Fruit fly (Drosophila melanogaster) whole organism, embryonic: Measurements from ENCODE around the gene Exn.

Experiments used
- Awh ChIP-seq: fragments of 200-800 bp; sonication (Bioruptor generic); IDR thresholded peaks from 2 replicates; pipeline ENCODE4, ENCODE4 v1.3.6; 2022; ENCODE audit warnings: missing biosample characterization, missing genetic modification characterization
- Blimp-1 ChIP-seq: fragments of 200-800 bp; sonication (Bioruptor generic); optimal IDR thresholded peaks from 3 replicates; lab custom pipeline; 2018; ENCODE audit warnings: missing biosample characterization, missing genetic modification characterization, mild to moderate bottlenecking, moderate library complexity, missing genetic modification reagents
- CG10462 ChIP-seq: fragments of 200-800 bp; sonication (Bioruptor generic); optimal IDR thresholded peaks from 2 replicates; lab custom pipeline; 2016; ENCODE audit warnings: missing biosample characterization, missing genetic modification characterization
- CG13424 ChIP-seq: fragments of 200-800 bp; sonication (Bioruptor generic); optimal IDR thresholded peaks from 2 replicates; lab custom pipeline; 2019; ENCODE audit warnings: missing biosample characterization, mild to moderate bottlenecking, missing genetic modification characterization, moderate library complexity
- CG15011 ChIP-seq: fragments of 200-800 bp; sonication (Bioruptor generic); optimal IDR thresholded peaks from 3 replicates; lab custom pipeline; 2018; ENCODE audit warnings: missing biosample characterization, mild to moderate bottlenecking, missing genetic modification characterization
- CG16779 ChIP-seq: fragments of 200-800 bp; sonication (Bioruptor generic); IDR thresholded peaks from 2 replicates; pipeline ENCODE4 v1.3.6; 2022; ENCODE audit warnings: missing biosample characterization, missing genetic modification characterization
- CG17361 ChIP-seq: fragments of 200-800 bp; sonication (Bioruptor generic); IDR thresholded peaks from 3 replicates; pipeline ENCODE4 v1.3.6; 2022; ENCODE audit warnings: missing biosample characterization, missing genetic modification characterization
- CG17612 ChIP-seq: fragments of 200-800 bp; sonication (Bioruptor generic); IDR thresholded peaks from 2 replicates; pipeline ENCODE4 v1.3.6; 2022; ENCODE audit warnings: missing biosample characterization, missing genetic modification characterization
- CG18262 ChIP-seq: fragments of 200-800 bp; optimal IDR thresholded peaks from 3 replicates; lab custom pipeline; 2019; ENCODE audit warnings: missing biosample characterization, mild to moderate bottlenecking, missing genetic modification characterization, moderate library complexity
- CG18599 ChIP-seq: fragments of 200-800 bp; sonication (Bioruptor generic); optimal IDR thresholded peaks from 3 replicates; lab custom pipeline; 2017; ENCODE audit warnings: missing biosample characterization, missing genetic modification characterization, mild to moderate bottlenecking, moderate library complexity, missing genetic modification reagents
- CG2678 ChIP-seq: fragments of 200-800 bp; sonication (Bioruptor generic); optimal IDR thresholded peaks from 3 replicates; lab custom pipeline; 2019; ENCODE audit warnings: missing biosample characterization, mild to moderate bottlenecking, missing genetic modification characterization, moderate library complexity
- CG2712 ChIP-seq: fragments of 200-800 bp; optimal IDR thresholded peaks from 3 replicates; lab custom pipeline; 2019; ENCODE audit warnings: missing biosample characterization, mild to moderate bottlenecking, missing genetic modification characterization, moderate library complexity
- CG31441 ChIP-seq: fragments of 200-800 bp; sonication (Bioruptor generic); IDR thresholded peaks from 2 replicates; pipeline ENCODE4 v1.3.6; 2022; ENCODE audit warnings: missing biosample characterization, missing genetic modification characterization
- CG3163 ChIP-seq: fragments of 200-800 bp; sonication (Bioruptor generic); optimal IDR thresholded peaks from 3 replicates; lab custom pipeline; 2016; ENCODE audit warnings: missing biosample characterization, missing genetic modification characterization
- CG32767 ChIP-seq: fragments of 200-800 bp; sonication (Bioruptor generic); IDR thresholded peaks from 2 replicates; pipeline ENCODE4 v1.3.6; 2022; ENCODE audit warnings: missing biosample characterization, missing genetic modification characterization
- CG34422 ChIP-seq: fragments of 200-800 bp; sonication (Bioruptor generic); IDR thresholded peaks from 3 replicates; pipeline ENCODE4 v1.3.6; 2022; ENCODE audit warnings: missing biosample characterization, missing genetic modification characterization
- CG3726 ChIP-seq: fragments of 200-800 bp; sonication (Bioruptor generic); IDR thresholded peaks from 3 replicates; pipeline ENCODE4, ENCODE4 v1.3.6; 2022; ENCODE audit warnings: missing biosample characterization, missing genetic modification characterization
- CG4282 ChIP-seq: fragments of 200-800 bp; sonication (Bioruptor generic); optimal IDR thresholded peaks from 2 replicates; lab custom pipeline; 2016; ENCODE audit warnings: missing biosample characterization, missing genetic modification characterization
- CG4404 ChIP-seq: fragments of 200-800 bp; sonication (Bioruptor generic); IDR thresholded peaks from 2 replicates; pipeline ENCODE4 v1.3.6; 2022; ENCODE audit warnings: missing biosample characterization, missing genetic modification characterization
- CG7372 ChIP-seq: fragments of 200-800 bp; sonication (Bioruptor generic); IDR thresholded peaks from 2 replicates; pipeline ENCODE4 v1.3.6; 2022; ENCODE audit warnings: missing biosample characterization, missing genetic modification characterization
- Hmx ChIP-seq: fragments of 200-800 bp; sonication (Bioruptor generic); optimal IDR thresholded peaks from 2 replicates; lab custom pipeline; 2016; ENCODE audit warnings: missing biosample characterization, missing genetic modification characterization
- Hr39 ChIP-seq: fragments of >200 bp; optimal IDR thresholded peaks from 2 replicates; lab custom pipeline; 2017
- Max ChIP-seq: fragments of 200-800 bp; sonication (Bioruptor generic); optimal IDR thresholded peaks from 2 replicates; lab custom pipeline; 2016; ENCODE audit warnings: missing biosample characterization, mild to moderate bottlenecking, missing genetic modification characterization
- Med ChIP-seq: fragments of 200-800 bp; sonication (Bioruptor generic); peaks from one replicate; lab custom pipeline; 2016; ENCODE audit warnings: missing biosample characterization, missing genetic modification characterization, mild to moderate bottlenecking, inconsistent platforms, moderate library complexity
- Rfx ChIP-seq: fragments of 200-800 bp; sonication (Bioruptor generic); IDR thresholded peaks from 2 replicates; pipeline ENCODE4 v1.3.6; 2022; ENCODE audit warnings: missing biosample characterization, missing genetic modification characterization
- Sox100B ChIP-seq: fragments of 200-800 bp; sonication (Bioruptor generic); optimal IDR thresholded peaks from 3 replicates; lab custom pipeline; 2018; ENCODE audit warnings: missing biosample characterization, mild to moderate bottlenecking, missing genetic modification characterization
- az2 ChIP-seq: fragments of 200-800 bp; sonication (Bioruptor generic); optimal IDR thresholded peaks from 3 replicates; lab custom pipeline; 2016; ENCODE audit warnings: missing biosample characterization, missing genetic modification characterization
- cas ChIP-seq: fragments of 200-800 bp; sonication (Bioruptor generic); IDR thresholded peaks from 2 replicates; pipeline ENCODE4 v1.3.6; 2022; ENCODE audit warnings: missing biosample characterization, missing genetic modification characterization
- chif ChIP-seq, 2 experiments: fragments of 200-800 bp; sonication (Bioruptor generic); optimal IDR thresholded peaks; 3 replicates each; lab custom pipeline; 2016; ENCODE audit warnings: missing biosample characterization in 2 of 2, missing genetic modification characterization in 2 of 2
- dmrt99B ChIP-seq: fragments of 200-800 bp; sonication (Bioruptor generic); optimal IDR thresholded peaks from 2 replicates; lab custom pipeline; 2018; ENCODE audit warnings: missing biosample characterization, mild to moderate bottlenecking, missing genetic modification characterization, moderate library complexity
- exex ChIP-seq: fragments of 200-800 bp; sonication (Bioruptor generic); optimal IDR thresholded peaks from 4 replicates; lab custom pipeline; 2018; ENCODE audit warnings: missing biosample characterization, mild to moderate bottlenecking, missing genetic modification characterization, moderate library complexity
- gcm2 ChIP-seq: fragments of 200-800 bp; sonication (Bioruptor generic); optimal IDR thresholded peaks from 2 replicates; lab custom pipeline; 2016; ENCODE audit warnings: missing biosample characterization, missing genetic modification characterization
- gem ChIP-seq: fragments of 200-800 bp; sonication (Bioruptor generic); optimal IDR thresholded peaks from 2 replicates; lab custom pipeline; 2019; ENCODE audit warnings: missing biosample characterization, mild to moderate bottlenecking, missing genetic modification characterization, moderate library complexity
- gfzf ChIP-seq: fragments of 200-800 bp; sonication (Bioruptor generic); optimal IDR thresholded peaks from 2 replicates; lab custom pipeline; 2016; ENCODE audit warnings: missing biosample characterization, mild to moderate bottlenecking, missing genetic modification characterization, moderate library complexity
- ken ChIP-seq: fragments of 200-800 bp; sonication (Bioruptor generic); IDR thresholded peaks from 3 replicates; pipeline ENCODE4 v1.3.6; 2022; ENCODE audit warnings: missing biosample characterization, missing genetic modification characterization
- lov ChIP-seq, 2 experiments: fragments of 200-800 bp in 1 of 2; fragments of >200 bp in 1 of 2; sonication (Bioruptor generic) in 1 of 2; IDR thresholded peaks in 1 of 2; optimal IDR thresholded peaks in 1 of 2; 2 replicates in 1 of 2; 3 replicates in 1 of 2; pipeline versions ENCODE4 v1.3.6 to Lab custom; 2017 to 2022; ENCODE audit warnings: missing biosample characterization in 1 of 2, missing genetic modification characterization in 1 of 2
- odd ChIP-seq: fragments of 200-800 bp; sonication (Bioruptor generic); optimal IDR thresholded peaks from 2 replicates; lab custom pipeline; 2017; ENCODE audit warnings: missing biosample characterization, mild to moderate bottlenecking, missing genetic modification characterization
- row ChIP-seq: fragments of 200-800 bp; sonication (Bioruptor generic); IDR thresholded peaks from 3 replicates; pipeline ENCODE4 v1.3.6; 2022; ENCODE audit warnings: missing biosample characterization, missing genetic modification characterization
- sr ChIP-seq: fragments of 200-800 bp; sonication (Bioruptor generic); IDR thresholded peaks from 3 replicates; pipeline ENCODE4 v1.3.6; 2022; ENCODE audit warnings: missing biosample characterization, missing genetic modification characterization
- tll ChIP-seq, 2 experiments: fragments of 200-800 bp in 1 of 2; fragments of >200 bp in 1 of 2; sonication (Bioruptor generic) in 1 of 2; optimal IDR thresholded peaks; 2 replicates each; lab custom pipeline; 2017 to 2019; ENCODE audit warnings: missing biosample characterization in 2 of 2, missing genetic modification characterization in 2 of 2, mild to moderate bottlenecking in 1 of 2, moderate library complexity in 1 of 2

The Exn gene

DNA sequence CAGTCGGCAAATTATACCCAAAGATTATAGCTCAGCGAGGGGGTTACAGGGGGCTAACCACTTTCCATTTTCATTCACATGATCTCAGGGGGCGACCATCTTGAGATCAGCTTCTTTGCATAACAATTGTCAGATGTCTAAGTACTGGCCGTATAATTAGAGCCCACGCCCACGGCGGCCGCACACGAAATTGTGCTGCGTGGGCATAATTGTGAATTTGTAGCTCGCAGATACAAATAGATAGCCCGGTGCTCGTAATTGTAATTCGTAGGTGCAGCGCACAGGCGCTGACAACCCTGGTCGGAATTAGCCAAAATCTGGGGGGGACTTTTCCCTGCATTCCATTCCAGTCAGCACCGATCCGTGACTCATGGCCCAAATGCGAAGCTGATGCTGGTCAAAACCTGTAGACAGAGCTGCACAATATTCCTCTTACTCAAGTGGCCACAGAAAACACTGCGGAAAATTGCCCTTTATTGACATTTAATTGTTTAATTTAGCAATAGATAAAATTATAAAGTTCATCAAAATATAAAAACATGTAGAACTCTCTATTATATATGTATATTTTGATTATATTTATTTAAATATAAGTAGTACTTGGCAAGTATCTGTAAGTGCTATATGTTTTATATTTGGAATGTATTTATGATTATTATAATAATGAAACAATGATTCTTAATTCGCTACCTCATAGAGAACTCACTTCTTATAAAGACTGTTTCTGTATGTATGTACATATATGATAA lies 2.0 kb downstream of the Exn start:
- no peak for TF ChIP-seq CG16779 (GFP tag; lab: Robert Waterston, UW)
- TF ChIP-seq az2 (GFP tag; lab: Kevin White, UChicago): no peak
- TF ChIP-seq row (GFP tag; lab: Robert Waterston, UW): no peak
- peak; percentile 44 for TF ChIP-seq dmrt99B (tag; lab: Kevin White, UChicago)
- 0 out of 2 replicates have a peak, but pooled peaks have one; percentile 16 for TF ChIP-seq CG31441 (GFP tag; lab: Robert Waterston, UW)
- peak; percentile 23 for TF ChIP-seq Blimp-1 (GFP tag; lab: Kevin White, UChicago)
- TF ChIP-seq Hmx (GFP tag; lab: Kevin White, UChicago): no peak
- no peak for TF ChIP-seq gcm2 (GFP tag; lab: Kevin White, UChicago)
- no peak for TF ChIP-seq CG13424 (tag; lab: Kevin White, UChicago)
- TF ChIP-seq CG7372: peak; percentile 15; the same call in 1 of the 2 replicates
- no peak for TF ChIP-seq tll (GFP tag; optimal IDR thresholded peaks at IDR 0.05; lab: Kevin White, UChicago)
- TF ChIP-seq CG10462 (GFP tag; lab: Kevin White, UChicago): no peak
- TF ChIP-seq CG32767 (GFP tag; lab: Robert Waterston, UW): no peak
- TF ChIP-seq CG17612 (GFP tag; lab: Robert Waterston, UW): no peak
- TF ChIP-seq Med (GFP tag; lab: Kevin White, UChicago): peak; percentile 2
- TF ChIP-seq odd (GFP tag; lab: Kevin White, UChicago): no peak
- TF ChIP-seq CG3163 (GFP tag; lab: Kevin White, UChicago): no peak
- TF ChIP-seq exex (tag; lab: Kevin White, UChicago): no peak
- TF ChIP-seq CG2678: peak; percentile 15
- TF ChIP-seq Max (GFP tag; lab: Kevin White, UChicago): no peak
- TF ChIP-seq lov (optimal IDR thresholded peaks at IDR 0.05; lab: Kevin White, UChicago): no peak
- TF ChIP-seq lov (GFP tag; IDR thresholded peaks at IDR 0.05; lab: Robert Waterston, UW): 0 out of 3 replicates have a peak, but pooled peaks have one; percentile 44
- TF ChIP-seq Sox100B (GFP tag; lab: Kevin White, UChicago): peak; percentile 14
- 0 out of 2 replicates have a peak, but pooled peaks have one; percentile 7 for TF ChIP-seq Awh (GFP tag; lab: Robert Waterston, UW)
- TF ChIP-seq Hr39 (lab: Kevin White, UChicago): no peak
- TF ChIP-seq CG3726 (GFP tag; lab: Robert Waterston, UW): no peak
- peak; percentile 29 for TF ChIP-seq CG18262
- TF ChIP-seq CG18599 (GFP tag; lab: Kevin White, UChicago): no peak
- peak; percentile 37; the same call in 1 of the 3 replicates for TF ChIP-seq CG17361 (GFP tag; lab: Robert Waterston, UW)
- peak; percentile 76; the same call in 2 of the 3 replicates for TF ChIP-seq sr (GFP tag; lab: Robert Waterston, UW)
- peak; percentile 17; the same call in 1 of the 2 replicates for TF ChIP-seq Rfx (GFP tag; lab: Robert Waterston, UW)
- no peak for TF ChIP-seq CG4282 (GFP tag; lab: Kevin White, UChicago)
- TF ChIP-seq CG34422: no peak
- TF ChIP-seq gfzf: no peak
- TF ChIP-seq cas (GFP tag; lab: Robert Waterston, UW): no peak
- no peak for TF ChIP-seq CG4404 (GFP tag; lab: Robert Waterston, UW)
- TF ChIP-seq CG2712 (tag; lab: Kevin White, UChicago): peak; percentile 6
- no peak for TF ChIP-seq ken (GFP tag; lab: Robert Waterston, UW)
- TF ChIP-seq chif (GFP tag; optimal IDR thresholded peaks at IDR 0.05; lab: Kevin White, UChicago): no peak
- peak; percentile 1 for TF ChIP-seq gem (tag; lab: Kevin White, UChicago)
- no peak for TF ChIP-seq CG15011 (GFP tag; lab: Kevin White, UChicago)
